Worm (Caenorhabditis elegans) whole organism, young adult: ENCODE measurements around the gene F17C11.12.

Experiments used
- C06A6.2 ChIP-seq: fragments of 200-800 bp; sonication (Bioruptor generic); conservative IDR thresholded peaks from 2 replicates; pipeline ENCODE4 v1.3.6; 2022; ENCODE audit warnings: missing genetic modification characterization, missing compliant biosample characterization
- F23B12.7 ChIP-seq: sonication (generic microtip); optimal IDR thresholded peaks from 2 replicates; lab custom pipeline; 2017; ENCODE audit warnings: missing genetic modification characterization, mild to moderate bottlenecking, missing compliant biosample characterization, antibody characterized with exemption, moderate library complexity; ENCODE audit not compliant: insufficient read depth
- F37B4.10 ChIP-seq: fragments of 200-800 bp; sonication (Bioruptor generic); IDR thresholded peaks from 2 replicates; pipeline ENCODE4 v1.3.6; 2022; ENCODE audit warnings: missing genetic modification characterization, missing compliant biosample characterization
- F57C9.4 ChIP-seq: sonication (generic microtip); optimal IDR thresholded peaks from 2 replicates; lab custom pipeline; 2017; ENCODE audit warnings: mild to moderate bottlenecking, missing genetic modification characterization, missing compliant biosample characterization
- K11D2.4 ChIP-seq: fragments of 200-800 bp; sonication (Bioruptor generic); IDR thresholded peaks from 2 replicates; pipeline ENCODE4 v1.3.6; 2022; ENCODE audit warnings: missing genetic modification reagents, missing genetic modification characterization, missing compliant biosample characterization
- T26A5.8 ChIP-seq: sonication (generic microtip); optimal IDR thresholded peaks from 2 replicates; lab custom pipeline; 2016; ENCODE audit warnings: missing genetic modification characterization, missing compliant biosample characterization
- Y53G8AR.9 ChIP-seq: fragments of 200-800 bp; sonication (Bioruptor generic); conservative IDR thresholded peaks from 2 replicates; pipeline ENCODE4 v1.3.6; 2022; ENCODE audit warnings: missing genetic modification reagents, missing genetic modification characterization, missing compliant biosample characterization
- Y67H2A.10 ChIP-seq: fragments of 200-800 bp; sonication (Bioruptor generic); conservative IDR thresholded peaks from 2 replicates; pipeline ENCODE4 v1.3.6; 2022; ENCODE audit warnings: missing genetic modification reagents, missing genetic modification characterization, missing compliant biosample characterization
- akir-1 ChIP-seq: fragments of 200-800 bp; sonication (Bioruptor generic); optimal IDR thresholded peaks from 2 replicates; lab custom pipeline; 2018; ENCODE audit warnings: mild to moderate bottlenecking, missing genetic modification characterization, moderate library complexity, missing compliant biosample characterization
- aptf-3 ChIP-seq: fragments of 200-800 bp; sonication (Bioruptor generic); IDR thresholded peaks from 2 replicates; pipeline ENCODE4 v1.3.6; 2022; ENCODE audit warnings: missing genetic modification characterization, missing compliant biosample characterization
- athp-1 ChIP-seq: sonication (generic microtip); optimal IDR thresholded peaks from 2 replicates; lab custom pipeline; 2017; ENCODE audit warnings: mild to moderate bottlenecking, missing genetic modification characterization, missing compliant biosample characterization
- attf-5 ChIP-seq: fragments of 200-800 bp; sonication (Bioruptor generic); optimal IDR thresholded peaks from 2 replicates; lab custom pipeline; 2018; ENCODE audit warnings: mild to moderate bottlenecking, missing genetic modification characterization, missing compliant biosample characterization
- attf-6 ChIP-seq: fragments of 200-800 bp; sonication (Bioruptor generic); IDR thresholded peaks from 2 replicates; pipeline ENCODE4 v1.3.6; 2022; ENCODE audit warnings: missing genetic modification reagents, missing genetic modification characterization, missing compliant biosample characterization
- ccch-3 ChIP-seq: fragments of 200-800 bp; sonication (Bioruptor generic); optimal IDR thresholded peaks from 2 replicates; lab custom pipeline; 2018; ENCODE audit warnings: mild to moderate bottlenecking, missing genetic modification characterization, missing compliant biosample characterization
- cebp-1 ChIP-seq, 2 experiments: fragments of 200-800 bp in 1 of 2; sonication (Bioruptor generic) in 1 of 2; sonication (generic microtip) in 1 of 2; IDR thresholded peaks in 1 of 2; optimal IDR thresholded peaks in 1 of 2; 2 replicates each; pipeline versions ENCODE4 v1.3.6 to Lab custom; 2017 to 2022; ENCODE audit warnings: missing compliant biosample characterization in 2 of 2, missing genetic modification characterization in 2 of 2, mild to moderate bottlenecking in 1 of 2, missing genetic modification reagents in 1 of 2, moderate library complexity in 1 of 2
- ceh-100 ChIP-seq: fragments of 200-800 bp; sonication (Bioruptor generic); IDR thresholded peaks from 2 replicates; pipeline ENCODE4 v1.3.6; 2022; ENCODE audit warnings: missing genetic modification reagents, missing genetic modification characterization, missing compliant biosample characterization
- ceh-27 ChIP-seq: fragments of 200-800 bp; sonication (Bioruptor generic); optimal IDR thresholded peaks from 2 replicates; lab custom pipeline; 2018; ENCODE audit warnings: mild to moderate bottlenecking, missing genetic modification characterization, moderate library complexity, missing compliant biosample characterization
- dox-1 ChIP-seq: fragments of 200-800 bp; sonication (Bioruptor generic); IDR thresholded peaks from 2 replicates; pipeline ENCODE4 v1.3.6; 2022; ENCODE audit warnings: missing genetic modification reagents, missing genetic modification characterization, missing compliant biosample characterization
- efl-1 ChIP-seq: fragments of 150-350 bp; optimal IDR thresholded peaks from 2 replicates; lab custom pipeline; 2014; ENCODE audit warnings: missing biosample characterization, missing genetic modification reagents, missing genetic modification characterization
- gei-17 ChIP-seq: fragments of 200-800 bp; sonication (Bioruptor generic); optimal IDR thresholded peaks from 2 replicates; lab custom pipeline; 2018; ENCODE audit warnings: mild to moderate bottlenecking, missing genetic modification characterization, missing compliant biosample characterization
- him-1 ChIP-seq: sonication (generic microtip); optimal IDR thresholded peaks from 2 replicates; lab custom pipeline; 2016; ENCODE audit warnings: missing genotype, missing genetic modification reagents, missing genetic modification characterization, missing compliant biosample characterization
- hlh-12 ChIP-seq: sonication (generic microtip); optimal IDR thresholded peaks from 2 replicates; lab custom pipeline; 2016; ENCODE audit warnings: missing genetic modification characterization, missing compliant biosample characterization
- lag-1 ChIP-seq: fragments of 200-800 bp; sonication (Bioruptor generic); IDR thresholded peaks from 2 replicates; pipeline ENCODE4 v1.3.6; 2022; ENCODE audit warnings: missing genetic modification reagents, missing genetic modification characterization, missing compliant biosample characterization
- let-526 ChIP-seq: fragments of 200-800 bp; sonication (Bioruptor generic); IDR thresholded peaks from 2 replicates; pipeline ENCODE4 v1.3.6; 2022; ENCODE audit warnings: missing genetic modification reagents, missing genetic modification characterization, missing compliant biosample characterization
- let-607 ChIP-seq, 2 experiments: fragments of 200-800 bp in 1 of 2; sonication (Bioruptor generic) in 1 of 2; sonication (generic microtip) in 1 of 2; optimal IDR thresholded peaks; 2 replicates each; lab custom pipeline; 2016 to 2018; ENCODE audit warnings: mild to moderate bottlenecking in 2 of 2, missing compliant biosample characterization in 2 of 2, missing genetic modification characterization in 2 of 2, moderate library complexity in 2 of 2, missing genotype in 1 of 2
- lin-26 ChIP-seq: fragments of 200-800 bp; sonication (Bioruptor generic); IDR thresholded peaks from 2 replicates; pipeline ENCODE4 v1.3.6; 2022; ENCODE audit warnings: missing genetic modification reagents, missing genetic modification characterization, missing compliant biosample characterization
- lin-40 ChIP-seq: sonication (generic microtip); optimal IDR thresholded peaks from 2 replicates; lab custom pipeline; 2016; ENCODE audit warnings: missing genetic modification characterization, mild to moderate bottlenecking, missing compliant biosample characterization, missing genotype, missing genetic modification reagents
- lin-54 ChIP-seq: fragments of 200-800 bp; sonication (Bioruptor generic); optimal IDR thresholded peaks from 2 replicates; lab custom pipeline; 2018; ENCODE audit warnings: mild to moderate bottlenecking, missing genetic modification characterization, missing compliant biosample characterization
- madf-10 ChIP-seq: sonication (generic microtip); optimal IDR thresholded peaks from 2 replicates; lab custom pipeline; 2016; ENCODE audit warnings: mild to moderate bottlenecking, missing genetic modification characterization, missing compliant biosample characterization
- madf-6 ChIP-seq: fragments of 200-800 bp; sonication (Bioruptor generic); IDR thresholded peaks from 2 replicates; pipeline ENCODE4 v1.3.6; 2022; ENCODE audit warnings: missing genetic modification reagents, missing genetic modification characterization, missing compliant biosample characterization
- mcd-1 ChIP-seq: fragments of 200-800 bp; sonication (Bioruptor generic); IDR thresholded peaks from 2 replicates; pipeline ENCODE4 v1.3.6; 2022; ENCODE audit warnings: missing genetic modification reagents, missing genetic modification characterization, missing compliant biosample characterization
- nfya-2 ChIP-seq: fragments of 200-800 bp; sonication (Bioruptor generic); IDR thresholded peaks from 2 replicates; pipeline ENCODE4 v1.3.6; 2022; ENCODE audit warnings: missing genetic modification reagents, missing genetic modification characterization, missing compliant biosample characterization
- nhr-80 ChIP-seq: sonication (generic microtip); optimal IDR thresholded peaks from 2 replicates; lab custom pipeline; 2016; ENCODE audit warnings: missing genetic modification characterization, missing compliant biosample characterization
- pha-4 ChIP-seq: fragments of 150-350 bp; sonication (generic microtip); optimal IDR thresholded peaks from 2 replicates; lab custom pipeline; 2014; ENCODE audit warnings: missing biosample characterization, missing genetic modification reagents, missing genetic modification characterization
- rcor-1 ChIP-seq: fragments of 200-800 bp; sonication (Bioruptor generic); IDR thresholded peaks from 2 replicates; pipeline ENCODE4 v1.3.6; 2022; ENCODE audit warnings: missing genetic modification reagents, missing genetic modification characterization, missing compliant biosample characterization
- rec-8 ChIP-seq, 2 experiments: sonication (generic microtip); optimal IDR thresholded peaks; 2 replicates each; lab custom pipeline; 2016; ENCODE audit warnings: mild to moderate bottlenecking in 2 of 2, missing genetic modification characterization in 2 of 2, missing genetic modification reagents in 2 of 2, missing genotype in 2 of 2, missing biosample characterization in 1 of 2, missing compliant biosample characterization in 1 of 2, moderate library complexity in 1 of 2
- sdz-38 ChIP-seq: sonication (generic microtip); optimal IDR thresholded peaks from 2 replicates; lab custom pipeline; 2016; ENCODE audit warnings: missing genotype, missing genetic modification characterization, missing compliant biosample characterization
- snpc-1.3 ChIP-seq: sonication (generic microtip); optimal IDR thresholded peaks from 2 replicates; lab custom pipeline; 2017; ENCODE audit warnings: missing genetic modification characterization, mild to moderate bottlenecking, missing compliant biosample characterization, antibody characterized with exemption, moderate library complexity, missing genotype, missing genetic modification reagents; ENCODE audit not compliant: insufficient read depth
- snpc-4 ChIP-seq, 5 experiments: fragments of 150-350 bp in 1 of 5; sonication (generic microtip) in 4 of 5; optimal IDR thresholded peaks; 2 replicates each; lab custom pipeline; 2014 to 2018; ENCODE audit warnings: missing genetic modification characterization in 5 of 5, missing biosample characterization in 3 of 5, antibody characterized with exemption in 2 of 5, mild to moderate bottlenecking in 2 of 5, missing compliant biosample characterization in 2 of 5, missing genotype in 2 of 5, moderate library complexity in 2 of 5, missing genetic modification reagents in 1 of 5
- tbp1 ChIP-seq: fragments of 200-800 bp; sonication (Bioruptor generic); optimal IDR thresholded peaks from 2 replicates; lab custom pipeline; 2018; ENCODE audit warnings: mild to moderate bottlenecking, missing genetic modification characterization, missing compliant biosample characterization
- tlf-1 ChIP-seq: fragments of 200-800 bp; sonication (Bioruptor generic); optimal IDR thresholded peaks from 2 replicates; lab custom pipeline; 2018; ENCODE audit warnings: mild to moderate bottlenecking, missing genetic modification characterization, missing compliant biosample characterization
- zim-3 ChIP-seq: sonication (generic microtip); optimal IDR thresholded peaks from 2 replicates; lab custom pipeline; 2017; ENCODE audit warnings: mild to moderate bottlenecking, missing genetic modification characterization, moderate library complexity, missing compliant biosample characterization
- ztf-6 ChIP-seq: fragments of 200-800 bp; sonication (Bioruptor generic); IDR thresholded peaks from 2 replicates; pipeline ENCODE4 v1.3.6; 2022; ENCODE audit warnings: missing genetic modification reagents, missing genetic modification characterization, missing compliant biosample characterization

The F17C11.12 gene

DNA sequence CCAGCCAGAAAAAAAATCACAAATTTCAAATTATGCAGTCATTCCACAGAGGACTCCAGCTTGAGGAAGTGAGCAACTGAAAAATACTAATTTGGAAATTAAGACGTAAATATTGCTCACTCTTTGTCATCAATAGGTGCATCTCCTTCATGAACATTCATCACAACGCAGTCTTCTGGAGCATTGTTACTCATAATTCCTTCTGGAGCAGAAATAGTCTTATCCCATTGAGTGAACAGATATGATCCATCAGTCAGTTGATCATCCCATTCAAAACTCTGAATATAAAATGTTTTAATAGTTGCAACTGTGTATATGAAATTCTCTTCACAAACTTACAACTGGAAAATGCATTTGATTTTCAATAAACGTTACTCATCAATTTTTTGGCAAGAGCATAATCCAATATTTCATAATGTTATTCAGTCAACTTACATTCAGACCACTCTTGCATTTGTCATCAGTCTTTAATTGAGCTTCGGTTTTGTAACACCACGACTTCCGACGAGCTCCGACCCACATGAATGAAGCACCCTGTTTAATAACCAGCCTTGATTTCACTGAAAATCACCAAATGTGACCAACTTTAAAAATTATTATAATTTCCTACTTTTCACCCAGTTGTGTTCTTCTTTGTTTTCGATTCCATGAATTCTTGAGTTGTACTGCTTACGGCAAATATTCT is 16.9 kb upstream of the F17C11.12 start (continued):
- TF ChIP-seq snpc-4 (GFP tag; optimal IDR thresholded peaks at IDR 0.05; lab: Kevin White, UChicago) (no peak), snpc-4 (tag; optimal IDR thresholded peaks at IDR 0.05; lab: Kevin White, UChicago) (no peak), let-607 (tag; optimal IDR thresholded peaks at IDR 0.05; lab: Kevin White, UChicago) (peak in 1 of 2 experiments; percentile 7), zim-3 (tag; lab: Kevin White, UChicago) (no peak), rcor-1 (GFP tag; lab: Robert Waterston, UW) (no peak), him-1 (tag; lab: Kevin White, UChicago) (no peak), mcd-1 (GFP tag; lab: Robert Waterston, UW) (0 out of 2 replicates have a peak, but pooled peaks have one; percentile 10), ceh-27 (GFP tag; lab: Kevin White, UChicago) (no peak), lin-26 (no peak; the same call in 1 of the 2 replicates), tlf-1 (GFP tag; lab: Kevin White, UChicago) (no peak), hlh-12 (tag; lab: Kevin White, UChicago) (no peak), efl-1 (no peak), cebp-1 (GFP tag; IDR thresholded peaks at IDR 0.05; lab: Robert Waterston, UW) (no peak), cebp-1 (tag; optimal IDR thresholded peaks at IDR 0.05; lab: Kevin White, UChicago) (peak; percentile 78), athp-1 (tag; lab: Kevin White, UChicago) (peak; percentile 40), F37B4.10 (GFP tag; lab: Robert Waterston, UW) (no peak), ccch-3 (GFP tag; lab: Kevin White, UChicago) (no peak), pha-4 (no peak), Y67H2A.10 (no peak), rec-8 (tag; optimal IDR thresholded peaks at IDR 0.05; lab: Kevin White, UChicago) (no peak), let-526 (GFP tag; lab: Robert Waterston, UW) (0 out of 2 replicates have a peak, but pooled peaks have one; percentile 19), lin-40 (peak; percentile 55), lin-54 (GFP tag; lab: Kevin White, UChicago) (no peak), akir-1 (GFP tag; lab: Kevin White, UChicago) (no peak), Y53G8AR.9 (peak; percentile 74), ztf-6 (GFP tag; lab: Robert Waterston, UW) (no peak), gei-17 (GFP tag; lab: Kevin White, UChicago) (peak; percentile 43), F23B12.7 (tag; lab: Kevin White, UChicago) (no peak), attf-6 (GFP tag; lab: Robert Waterston, UW) (no peak), T26A5.8 (no peak), sdz-38 (tag; lab: Kevin White, UChicago) (no peak), snpc-1.3 (tag; lab: Kevin White, UChicago) (no peak)

DNA sequence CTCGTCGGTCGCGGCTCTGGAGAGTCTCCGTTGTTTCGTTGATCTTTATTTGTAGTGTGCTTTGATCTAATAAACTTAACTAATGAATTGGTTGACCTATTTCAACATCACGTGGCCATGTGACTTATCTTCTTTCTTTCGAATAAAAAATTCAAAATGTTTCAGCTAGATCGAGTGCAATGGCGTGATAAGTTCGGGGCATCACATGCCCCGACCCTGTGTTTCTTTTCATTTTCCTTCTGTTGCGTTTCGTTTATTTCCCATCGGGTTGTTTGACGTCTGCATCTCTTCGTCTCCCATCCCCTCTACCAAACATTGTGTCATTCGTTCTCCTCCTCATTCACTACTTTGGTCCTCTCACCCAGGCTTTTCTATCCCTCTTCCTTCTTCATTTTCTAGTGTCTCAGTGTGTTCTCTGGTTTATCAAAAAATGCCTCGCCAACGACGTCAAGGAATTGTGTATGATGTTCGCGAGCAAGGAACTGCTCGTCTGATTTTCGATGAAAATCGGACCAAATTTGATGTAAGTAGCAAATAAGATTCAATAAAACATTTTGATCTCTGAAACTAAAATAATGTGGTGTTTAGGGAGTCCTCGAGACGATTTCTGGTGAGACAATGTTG is 15.0 kb upstream of the F17C11.12 start, which contains the start of gene F17C11.4:
Gene F17C11.4, plus strand, starts transcription at position 206 of the 624 bp plus-strand sequence.
- TF ChIP-seq sdz-38 (tag; lab: Kevin White, UChicago), result no peak
- peak; percentile 20 for TF ChIP-seq F57C9.4 (tag; lab: Kevin White, UChicago)
- 0 out of 2 replicates have a peak, but pooled peaks have one; percentile 41 for TF ChIP-seq C06A6.2 (GFP tag; lab: Robert Waterston, UW)
- peak; percentile 85 for TF ChIP-seq nhr-80 (tag; lab: Kevin White, UChicago)
- TF ChIP-seq rcor-1 (GFP tag; lab: Robert Waterston, UW), result 0 out of 2 replicates have a peak, but pooled peaks have one; percentile 10
- TF ChIP-seq let-526 (GFP tag; lab: Robert Waterston, UW), result 0 out of 2 replicates have a peak, but pooled peaks have one; percentile 68
- TF ChIP-seq dox-1 (GFP tag; lab: Robert Waterston, UW), result no peak
- TF ChIP-seq tbp1 (GFP tag; lab: Kevin White, UChicago), result peak; percentile 50
- no peak for TF ChIP-seq snpc-4 (GFP tag; optimal IDR thresholded peaks at IDR 0.05; lab: Kevin White, UChicago)
- TF ChIP-seq snpc-4 (tag; optimal IDR thresholded peaks at IDR 0.05; lab: Kevin White, UChicago), result peak in 2 of 4 experiments; percentile 33 to 40
- TF ChIP-seq madf-6 (GFP tag; lab: Robert Waterston, UW), result 0 out of 2 replicates have a peak, but pooled peaks have one; percentile 13
- TF ChIP-seq ceh-100 (GFP tag; lab: Robert Waterston, UW), result no peak
- TF ChIP-seq lag-1 (GFP tag; lab: Robert Waterston, UW), result no peak
- peak; percentile 64 for TF ChIP-seq madf-10 (tag; lab: Kevin White, UChicago)
- peak; percentile 74 for TF ChIP-seq attf-5 (GFP tag; lab: Kevin White, UChicago)
- TF ChIP-seq gei-17 (GFP tag; lab: Kevin White, UChicago), result peak; percentile 2
- peak; percentile 69; the same call in 1 of the 2 replicates for TF ChIP-seq K11D2.4 (GFP tag; lab: Robert Waterston, UW)
- peak; percentile 20 for TF ChIP-seq lin-54 (GFP tag; lab: Kevin White, UChicago)
- TF ChIP-seq nfya-2 (GFP tag; lab: Robert Waterston, UW), result no peak
- no peak for TF ChIP-seq aptf-3 (GFP tag; lab: Robert Waterston, UW)
